Worm (Caenorhabditis elegans) whole organism, L2 larva: ENCODE data around the gene srb-11.
A peak's percentile ranks its signal among the peaks of the same experiment; 100 is the strongest.

ENCODE experiments used
- C34F6.9 ChIP-seq: fragments of 150-350 bp; optimal IDR thresholded peaks from 2 replicates; lab custom pipeline; 2014; ENCODE audit warnings: missing biosample characterization, missing genetic modification characterization
- F13H6.1 ChIP-seq: sonication (generic microtip); optimal IDR thresholded peaks from 2 replicates; lab custom pipeline; 2016; ENCODE audit warnings: missing genetic modification characterization, missing compliant biosample characterization
- R02D3.7 ChIP-seq: fragments of 150-350 bp; optimal IDR thresholded peaks from 2 replicates; lab custom pipeline; 2014; ENCODE audit warnings: missing biosample characterization, missing genetic modification characterization
- Y55F3AM.14 ChIP-seq: fragments of 200-800 bp; sonication (Bioruptor generic); optimal IDR thresholded peaks from 2 replicates; lab custom pipeline; 2018; ENCODE audit warnings: mild to moderate bottlenecking, missing genetic modification characterization, missing compliant biosample characterization
- ZK546.5 ChIP-seq: sonication (generic microtip); optimal IDR thresholded peaks from 2 replicates; lab custom pipeline; 2017; ENCODE audit warnings: missing biosample characterization, missing genetic modification characterization
- alr-1 ChIP-seq: fragments of 150-350 bp; optimal IDR thresholded peaks from 2 replicates; lab custom pipeline; 2014; ENCODE audit warnings: missing biosample characterization, missing genetic modification characterization
- aly-2 ChIP-seq: fragments of 150-350 bp; optimal IDR thresholded peaks from 2 replicates; lab custom pipeline; 2014; ENCODE audit warnings: missing biosample characterization, missing genetic modification characterization
- blmp-1 ChIP-seq: sonication (generic microtip); optimal IDR thresholded peaks from 2 replicates; lab custom pipeline; 2017; ENCODE audit warnings: missing genetic modification characterization, mild to moderate bottlenecking, missing compliant biosample characterization, antibody characterized with exemption, moderate library complexity; ENCODE audit not compliant: insufficient read depth
- ceh-16 ChIP-seq: fragments of 150-350 bp; optimal IDR thresholded peaks from 2 replicates; lab custom pipeline; 2014; ENCODE audit warnings: missing biosample characterization, missing genetic modification characterization
- ceh-82 ChIP-seq: fragments of 150-350 bp; optimal IDR thresholded peaks from 2 replicates; lab custom pipeline; 2014; ENCODE audit warnings: missing biosample characterization, missing genetic modification characterization
- crh-2 ChIP-seq: sonication (generic microtip); optimal IDR thresholded peaks from 2 replicates; lab custom pipeline; 2017; ENCODE audit warnings: missing biosample characterization, missing genetic modification characterization
- dmd-4 ChIP-seq: sonication (generic microtip); optimal IDR thresholded peaks from 2 replicates; lab custom pipeline; 2017; ENCODE audit warnings: missing biosample characterization, missing genetic modification characterization
- egl-27 ChIP-seq: sonication (generic microtip); optimal IDR thresholded peaks from 3 replicates; lab custom pipeline; 2017; ENCODE audit warnings: missing biosample characterization, missing genetic modification reagents, missing genetic modification characterization
- elt-1 ChIP-seq: fragments of 150-350 bp; optimal IDR thresholded peaks from 2 replicates; lab custom pipeline; 2014; ENCODE audit warnings: missing biosample characterization, missing genetic modification characterization
- elt-3 ChIP-seq: sonication (generic microtip); optimal IDR thresholded peaks from 2 replicates; lab custom pipeline; 2017; ENCODE audit warnings: missing biosample characterization, missing genetic modification characterization
- fos-1 ChIP-seq: fragments of 150-350 bp; optimal IDR thresholded peaks from 2 replicates; lab custom pipeline; 2014; ENCODE audit warnings: missing biosample characterization, missing genetic modification characterization
- gmeb-1 ChIP-seq: fragments of 150-350 bp; optimal IDR thresholded peaks from 2 replicates; lab custom pipeline; 2014; ENCODE audit warnings: missing biosample characterization, missing genetic modification characterization
- lin-11 ChIP-seq: fragments of 150-350 bp; sonication (generic microtip); optimal IDR thresholded peaks from 2 replicates; lab custom pipeline; 2014; ENCODE audit warnings: missing biosample characterization, missing genetic modification characterization, inconsistent platforms, mixed read lengths
- lin-39 ChIP-seq: fragments of 150-350 bp; optimal IDR thresholded peaks from 2 replicates; lab custom pipeline; 2014; ENCODE audit warnings: missing biosample characterization, missing genetic modification reagents, missing genetic modification characterization
- lsy-2 ChIP-seq, 2 experiments: fragments of 150-350 bp in 1 of 2; sonication (generic microtip) in 1 of 2; optimal IDR thresholded peaks; 2 replicates each; lab custom pipeline; 2014 to 2017; ENCODE audit warnings: missing biosample characterization in 2 of 2, missing genetic modification characterization in 2 of 2
- mab-5 ChIP-seq: fragments of 150-350 bp; optimal IDR thresholded peaks from 2 replicates; lab custom pipeline; 2014; ENCODE audit warnings: missing biosample characterization, missing genetic modification characterization
- mdl-1 ChIP-seq, 2 experiments: fragments of 150-350 bp in 1 of 2; sonication (generic microtip) in 1 of 2; optimal IDR thresholded peaks; 2 replicates each; lab custom pipeline; 2017; ENCODE audit warnings: missing biosample characterization in 2 of 2, missing genetic modification characterization in 2 of 2
- nhr-10 ChIP-seq: sonication (generic microtip); optimal IDR thresholded peaks from 2 replicates; lab custom pipeline; 2017; ENCODE audit warnings: missing biosample characterization, missing genetic modification characterization
- nhr-11 ChIP-seq: fragments of 150-350 bp; optimal IDR thresholded peaks from 2 replicates; lab custom pipeline; 2014; ENCODE audit warnings: missing biosample characterization, missing genetic modification characterization
- nhr-12 ChIP-seq: fragments of 150-350 bp; optimal IDR thresholded peaks from 2 replicates; lab custom pipeline; 2014; ENCODE audit warnings: missing biosample characterization, missing genetic modification characterization
- nhr-129 ChIP-seq: fragments of 150-350 bp; optimal IDR thresholded peaks from 2 replicates; lab custom pipeline; 2014; ENCODE audit warnings: missing biosample characterization, missing genetic modification characterization
- nhr-21 ChIP-seq: fragments of 150-350 bp; optimal IDR thresholded peaks from 2 replicates; lab custom pipeline; 2014; ENCODE audit warnings: missing biosample characterization, missing genetic modification characterization
- nhr-23 ChIP-seq: fragments of 150-350 bp; optimal IDR thresholded peaks from 2 replicates; lab custom pipeline; 2014; ENCODE audit warnings: missing biosample characterization, missing genetic modification reagents, missing genetic modification characterization
- nhr-237 ChIP-seq: fragments of 150-350 bp; optimal IDR thresholded peaks from 2 replicates; lab custom pipeline; 2014; ENCODE audit warnings: missing biosample characterization, missing genetic modification characterization
- nhr-25 ChIP-seq: fragments of 150-350 bp; sonication (generic microtip); optimal IDR thresholded peaks from 3 replicates; lab custom pipeline; 2014; ENCODE audit warnings: missing biosample characterization, missing genetic modification characterization
- nhr-6 ChIP-seq: fragments of 150-350 bp; optimal IDR thresholded peaks from 2 replicates; lab custom pipeline; 2014; ENCODE audit warnings: missing biosample characterization, missing genetic modification characterization
- nhr-77 ChIP-seq: fragments of 150-350 bp; optimal IDR thresholded peaks from 2 replicates; lab custom pipeline; 2014; ENCODE audit warnings: missing biosample characterization, missing genetic modification characterization
- peb-1 ChIP-seq: fragments of 150-350 bp; optimal IDR thresholded peaks from 2 replicates; lab custom pipeline; 2014; ENCODE audit warnings: missing biosample characterization, missing genetic modification characterization
- sem-4 ChIP-seq: fragments of 150-350 bp; optimal IDR thresholded peaks from 2 replicates; lab custom pipeline; 2014; ENCODE audit warnings: missing biosample characterization, missing genetic modification reagents, missing genetic modification characterization
- skn-1 ChIP-seq: sonication (generic microtip); optimal IDR thresholded peaks from 2 replicates; lab custom pipeline; 2017; ENCODE audit warnings: missing biosample characterization, missing genetic modification characterization
- sma-3 ChIP-seq: sonication (generic microtip); optimal IDR thresholded peaks from 2 replicates; lab custom pipeline; 2016; ENCODE audit warnings: missing genetic modification reagents, missing genetic modification characterization, missing compliant biosample characterization
- sma-9 ChIP-seq, 2 experiments: fragments of 150-350 bp in 1 of 2; sonication (generic microtip) in 1 of 2; optimal IDR thresholded peaks; 2 replicates each; lab custom pipeline; 2014 to 2016; ENCODE audit warnings: missing genetic modification characterization in 2 of 2, mild to moderate bottlenecking in 1 of 2, missing biosample characterization in 1 of 2, missing compliant biosample characterization in 1 of 2, missing genetic modification reagents in 1 of 2, moderate library complexity in 1 of 2
- snpc-4 ChIP-seq: fragments of 150-350 bp; optimal IDR thresholded peaks from 2 replicates; lab custom pipeline; 2014; ENCODE audit warnings: missing biosample characterization, missing genetic modification characterization
- unc-39 ChIP-seq: fragments of 150-350 bp; optimal IDR thresholded peaks from 2 replicates; lab custom pipeline; 2014; ENCODE audit warnings: missing biosample characterization, missing genetic modification characterization
- unc-55 ChIP-seq: fragments of 150-350 bp; sonication (generic microtip); optimal IDR thresholded peaks from 3 replicates; lab custom pipeline; 2014; ENCODE audit warnings: missing biosample characterization, missing genetic modification reagents, missing genetic modification characterization
- unc-62 ChIP-seq: fragments of 150-350 bp; optimal IDR thresholded peaks from 2 replicates; lab custom pipeline; 2014; ENCODE audit warnings: missing biosample characterization, missing genetic modification reagents, missing genetic modification characterization
- zag-1 ChIP-seq: fragments of 150-350 bp; optimal IDR thresholded peaks from 2 replicates; lab custom pipeline; 2014; ENCODE audit warnings: missing biosample characterization, missing genetic modification characterization
- ztf-1 ChIP-seq: fragments of 200-800 bp; sonication (Bioruptor generic); conservative IDR thresholded peaks from 2 replicates; pipeline ENCODE4 v1.3.6; 2022; ENCODE audit warnings: missing genetic modification characterization, missing compliant biosample characterization
- ztf-11 ChIP-seq: sonication (generic microtip); optimal IDR thresholded peaks from 2 replicates; lab custom pipeline; 2017; ENCODE audit warnings: missing biosample characterization, missing genetic modification characterization
- ztf-4 ChIP-seq: fragments of 150-350 bp; optimal IDR thresholded peaks from 2 replicates; lab custom pipeline; 2014; ENCODE audit warnings: missing biosample characterization, missing genetic modification characterization

Gene srb-11

ce11 chrIII:6462610-6463009 lies 30.1 kb downstream of the srb-11 start, which contains the start of gene T26A5.8 (continued):
- no peak for TF ChIP-seq unc-62
- TF ChIP-seq C34F6.9, result no peak
- no peak for TF ChIP-seq nhr-21 (tag; lab: Kevin White, UChicago)

- TF ChIP-seq skn-1 (tag; lab: Kevin White, UChicago) (no peak), peb-1 (tag; lab: Kevin White, UChicago) (no peak), elt-1 (no peak), crh-2 (no peak), ztf-11 (tag; lab: Kevin White, UChicago) (no peak), lsy-2 (tag; optimal IDR thresholded peaks at IDR 0.05; lab: Kevin White, UChicago) (no peak), nhr-23 (tag; lab: Kevin White, UChicago) (no peak)
- TF ChIP-seq, all 48 proteins: peak for 0
Measured at ce11 chrIII:6459820-6460219, 32.9 kb downstream of the srb-11 start, which contains the start of gene algn-1. Gene algn-1, plus strand, starts transcription at chrIII:6460120.

- TF ChIP-seq ztf-11 (tag; lab: Kevin White, UChicago) (no peak), egl-27 (tag; lab: Kevin White, UChicago) (no peak), ceh-16 (no peak), R02D3.7 (tag; lab: Kevin White, UChicago) (no peak), nhr-25 (tag; lab: Kevin White, UChicago) (no peak), ZK546.5 (no peak), Y55F3AM.14 (GFP tag; lab: Kevin White, UChicago) (no peak), fos-1 (no peak), snpc-4 (tag; lab: Kevin White, UChicago) (no peak), lin-39 (no peak), mdl-1 (tag; optimal IDR thresholded peaks at IDR 0.05; lab: Kevin White, UChicago) (no peak), nhr-237 (tag; lab: Kevin White, UChicago) (no peak), crh-2 (no peak), sma-3 (GFP tag; lab: Kevin White, UChicago) (no peak), F13H6.1 (tag; lab: Kevin White, UChicago) (no peak), sma-9 (GFP tag; optimal IDR thresholded peaks at IDR 0.05; lab: Kevin White, UChicago) (no peak), sma-9 (tag; optimal IDR thresholded peaks at IDR 0.05; lab: Kevin White, UChicago) (no peak), ztf-1 (no peak), nhr-12 (tag; lab: Kevin White, UChicago) (no peak)
- TF ChIP-seq, all 48 proteins: peak for 0
Measured at ce11 chrIII:6454183-6454582, 38.5 kb downstream of the srb-11 start, which contains the start of gene jhdm-1. Gene jhdm-1, plus strand, starts transcription at chrIII:6454483.

- TF ChIP-seq unc-55 (GFP tag; lab: Kevin White, UChicago) (peak; percentile 95), peb-1 (tag; lab: Kevin White, UChicago) (no peak), unc-62 (no peak), alr-1 (tag; lab: Kevin White, UChicago) (no peak), R02D3.7 (tag; lab: Kevin White, UChicago) (no peak), elt-3 (tag; lab: Kevin White, UChicago) (no peak), sem-4 (tag; lab: Kevin White, UChicago) (peak; percentile 90), ZK546.5 (no peak), nhr-10 (tag; lab: Kevin White, UChicago) (no peak), nhr-77 (tag; lab: Kevin White, UChicago) (no peak), nhr-21 (tag; lab: Kevin White, UChicago) (peak; percentile 62), nhr-129 (tag; lab: Kevin White, UChicago) (peak; percentile 94), ztf-4 (peak; percentile 83), unc-39 (tag; lab: Kevin White, UChicago) (no peak), F13H6.1 (tag; lab: Kevin White, UChicago) (peak; percentile 84), egl-27 (tag; lab: Kevin White, UChicago) (peak; percentile 65), nhr-6 (peak; percentile 71), sma-3 (GFP tag; lab: Kevin White, UChicago) (peak; percentile 80), ztf-11 (tag; lab: Kevin White, UChicago) (no peak), zag-1 (tag; lab: Kevin White, UChicago) (peak; percentile 66), ceh-82 (tag; lab: Kevin White, UChicago) (no peak), skn-1 (tag; lab: Kevin White, UChicago) (peak; percentile 69), blmp-1 (tag; lab: Kevin White, UChicago) (peak; percentile 89), mab-5 (tag; lab: Kevin White, UChicago) (peak; percentile 33), snpc-4 (tag; lab: Kevin White, UChicago) (peak; percentile 41), ceh-16 (peak; percentile 4), Y55F3AM.14 (GFP tag; lab: Kevin White, UChicago) (peak; percentile 37), nhr-12 (tag; lab: Kevin White, UChicago) (no peak), dmd-4 (tag; lab: Kevin White, UChicago) (no peak), nhr-23 (tag; lab: Kevin White, UChicago) (no peak), crh-2 (peak; percentile 82), elt-1 (no peak), lin-11 (tag; lab: Kevin White, UChicago) (peak; percentile 67), gmeb-1 (tag; lab: Kevin White, UChicago) (peak; percentile 77), nhr-237 (tag; lab: Kevin White, UChicago) (no peak), mdl-1 (tag; optimal IDR thresholded peaks at IDR 0.05; lab: Kevin White, UChicago) (peak; percentile 20 to 55), fos-1 (peak; percentile 86), nhr-11 (no peak), aly-2 (tag; lab: Kevin White, UChicago) (peak; percentile 17), lsy-2 (tag; optimal IDR thresholded peaks at IDR 0.05; lab: Kevin White, UChicago) (peak; percentile 48 to 93)
Measured at ce11 chrIII:6453665-6454064, 39.0 kb downstream of the srb-11 start.
